Worm (Caenorhabditis elegans): ENCODE measurements around the gene srw-53.

The srw-53 gene

DNA sequence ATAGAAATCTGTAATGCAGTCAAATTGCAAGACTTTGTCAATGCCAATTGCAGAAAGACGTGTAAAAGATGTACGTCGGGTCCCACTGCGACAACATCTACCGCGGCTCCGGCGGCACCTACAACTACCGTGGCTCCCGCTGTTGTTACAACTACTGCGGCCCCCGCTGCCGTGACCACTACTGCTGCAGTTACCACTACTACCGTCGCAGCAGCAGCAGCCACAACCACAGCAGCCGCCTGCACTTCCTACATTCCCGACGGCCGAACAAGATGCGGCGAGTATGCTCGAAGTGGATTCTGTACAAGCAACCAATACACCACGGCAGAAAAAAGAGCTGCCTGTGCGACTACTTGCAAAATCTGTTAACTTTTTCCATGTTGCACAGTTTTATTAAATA lies 28.5 kb upstream of the srw-53 start:
- TF ChIP-seq aly-1 (tag; optimal IDR thresholded peaks at IDR 0.05) (no peak), ama-1 (optimal IDR thresholded peaks at IDR 0.05) (no peak), hmbx-1 (tag; optimal IDR thresholded peaks at IDR 0.05) (no peak), sea-1 (GFP tag; conservative IDR thresholded peaks at IDR 0.05) (no peak), pes-1 (GFP tag; IDR thresholded peaks at IDR 0.05) (no peak), F13C5.2 (tag; optimal IDR thresholded peaks at IDR 0.05) (no peak), B0310.2 (tag; optimal IDR thresholded peaks at IDR 0.05) (no peak)

ce11 chrV:15915307-15915706 lies 27.9 kb upstream of the srw-53 start:
- TF ChIP-seq hmbx-1 (tag; optimal IDR thresholded peaks at IDR 0.05): no peak
- TF ChIP-seq hmg-4 (GFP tag; optimal IDR thresholded peaks at IDR 0.05): no peak
- no peak for TF ChIP-seq B0310.2 (tag; optimal IDR thresholded peaks at IDR 0.05)
- TF ChIP-seq tra-4 (tag; optimal IDR thresholded peaks at IDR 0.05): no peak
- no peak for TF ChIP-seq tbx-11 (GFP tag; IDR thresholded peaks at IDR 0.05)
- no peak for TF ChIP-seq flt-1 (GFP tag; IDR thresholded peaks at IDR 0.05)
- no peak for TF ChIP-seq pes-1 (GFP tag; IDR thresholded peaks at IDR 0.05)
- TF ChIP-seq ceh-36 (tag; optimal IDR thresholded peaks at IDR 0.05): no peak
- TF ChIP-seq ceh-13 (GFP tag; optimal IDR thresholded peaks at IDR 0.05): no peak
- no peak for TF ChIP-seq ets-7 (tag; optimal IDR thresholded peaks at IDR 0.05)
- TF ChIP-seq sea-1 (GFP tag; conservative IDR thresholded peaks at IDR 0.05): no peak
- no peak for TF ChIP-seq scrt-1 (GFP tag; IDR thresholded peaks at IDR 0.05)
- TF ChIP-seq hnd-1 (tag; optimal IDR thresholded peaks at IDR 0.05): no peak
- no peak for TF ChIP-seq F13C5.2 (tag; optimal IDR thresholded peaks at IDR 0.05)
- TF ChIP-seq tbx-37 (GFP tag; conservative IDR thresholded peaks at IDR 0.05): no peak
- TF ChIP-seq aly-1 (tag; optimal IDR thresholded peaks at IDR 0.05): no peak
- TF ChIP-seq ama-1 (optimal IDR thresholded peaks at IDR 0.05): no peak

DNA sequence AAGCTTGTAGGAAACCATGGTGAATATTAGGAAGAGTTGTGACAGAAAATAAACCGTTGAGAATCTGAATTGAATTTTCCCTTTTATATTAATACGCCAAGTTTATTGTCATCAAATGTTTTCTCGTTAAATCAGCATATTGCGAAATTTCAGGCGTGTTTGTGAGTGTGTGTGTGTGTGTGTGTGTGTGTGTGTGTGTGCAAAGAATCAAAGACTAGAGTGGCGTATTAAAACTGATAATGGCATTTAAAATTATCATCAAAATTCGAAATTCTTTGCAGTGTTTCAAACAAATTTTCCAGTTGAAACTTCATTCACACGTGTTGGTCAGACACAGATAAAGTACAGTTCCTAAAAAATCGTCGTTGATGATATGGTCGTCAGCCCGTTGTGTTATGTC lies 27.3 kb upstream of the srw-53 start, which contains the start of gene gst-38:
TSS of gene gst-38 (minus strand) at position 152 of the 400 bp plus-strand sequence.
- TF ChIP-seq hmbx-1 (tag; optimal IDR thresholded peaks at IDR 0.05) (no peak), tra-4 (tag; optimal IDR thresholded peaks at IDR 0.05) (no peak), pes-1 (GFP tag; IDR thresholded peaks at IDR 0.05) (no peak), F13C5.2 (tag; optimal IDR thresholded peaks at IDR 0.05) (no peak), aly-1 (tag; optimal IDR thresholded peaks at IDR 0.05) (no peak), flt-1 (GFP tag; IDR thresholded peaks at IDR 0.05) (no peak), ets-7 (tag; optimal IDR thresholded peaks at IDR 0.05) (no peak), tbx-11 (GFP tag; IDR thresholded peaks at IDR 0.05) (no peak), hmg-4 (GFP tag; optimal IDR thresholded peaks at IDR 0.05) (no peak), hnd-1 (tag; optimal IDR thresholded peaks at IDR 0.05) (no peak), ama-1 (optimal IDR thresholded peaks at IDR 0.05) (no peak), tbx-37 (GFP tag; conservative IDR thresholded peaks at IDR 0.05) (no peak), B0310.2 (tag; optimal IDR thresholded peaks at IDR 0.05) (no peak), scrt-1 (GFP tag; IDR thresholded peaks at IDR 0.05) (no peak), ceh-36 (tag; optimal IDR thresholded peaks at IDR 0.05) (no peak), sea-1 (GFP tag; conservative IDR thresholded peaks at IDR 0.05) (no peak), ceh-13 (GFP tag; optimal IDR thresholded peaks at IDR 0.05) (no peak)

DNA sequence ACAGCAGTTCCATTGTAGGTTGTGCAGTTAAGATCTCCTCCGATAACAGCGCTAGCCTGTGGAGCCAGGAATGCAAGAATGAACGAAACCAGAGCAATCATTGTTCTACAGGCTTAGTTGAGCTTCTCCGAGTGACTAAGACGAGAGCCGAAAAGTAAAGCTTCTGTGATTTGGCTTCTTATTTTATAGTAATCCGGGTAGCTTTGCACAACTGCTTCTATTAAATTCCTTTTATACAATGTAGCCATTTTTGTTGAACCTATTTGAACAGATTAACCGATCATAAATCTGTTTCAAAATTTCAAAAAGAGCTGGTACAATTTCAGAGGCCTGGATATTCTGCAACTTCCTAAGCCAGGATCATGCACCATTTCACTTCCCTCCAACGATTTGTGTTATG lies 25.8 kb upstream of the srw-53 start, which contains the start of gene F35E8.9:
TSS of gene F35E8.9 (minus strand) at position 101 of the 400 bp plus-strand sequence.
- TF ChIP-seq ama-1 (optimal IDR thresholded peaks at IDR 0.05): no peak
- TF ChIP-seq tbx-11 (GFP tag; IDR thresholded peaks at IDR 0.05): no peak
- no peak for TF ChIP-seq ets-7 (tag; optimal IDR thresholded peaks at IDR 0.05)
- TF ChIP-seq sea-1 (GFP tag; conservative IDR thresholded peaks at IDR 0.05): no peak
- TF ChIP-seq F13C5.2 (tag; optimal IDR thresholded peaks at IDR 0.05): no peak

ce11 chrV:15920273-15920672 lies 23.0 kb upstream of the srw-53 start, which contains the start of gene F35E8.10:
TSS of gene F35E8.10 (minus strand) at chrV:15920373.
- TF ChIP-seq ceh-13 (GFP tag; optimal IDR thresholded peaks at IDR 0.05) (no peak), scrt-1 (GFP tag; IDR thresholded peaks at IDR 0.05) (no peak), sea-1 (GFP tag; conservative IDR thresholded peaks at IDR 0.05) (no peak), ets-7 (tag; optimal IDR thresholded peaks at IDR 0.05) (no peak), hmbx-1 (tag; optimal IDR thresholded peaks at IDR 0.05) (no peak), B0310.2 (tag; optimal IDR thresholded peaks at IDR 0.05) (no peak), tra-4 (tag; optimal IDR thresholded peaks at IDR 0.05) (no peak), aly-1 (tag; optimal IDR thresholded peaks at IDR 0.05) (no peak), ama-1 (optimal IDR thresholded peaks at IDR 0.05) (no peak), tbx-37 (GFP tag; conservative IDR thresholded peaks at IDR 0.05) (no peak), flt-1 (GFP tag; IDR thresholded peaks at IDR 0.05) (no peak), ceh-36 (tag; optimal IDR thresholded peaks at IDR 0.05) (no peak), F13C5.2 (tag; optimal IDR thresholded peaks at IDR 0.05) (no peak), hmg-4 (GFP tag; optimal IDR thresholded peaks at IDR 0.05) (no peak)

ce11 chrV:15921102-15921501 lies 22.1 kb upstream of the srw-53 start, which contains the start of gene cdr-1:
TSS of gene cdr-1 (plus strand) at chrV:15921309.
- TF ChIP-seq B0310.2 (tag; optimal IDR thresholded peaks at IDR 0.05): no peak
- TF ChIP-seq tbx-37 (GFP tag; conservative IDR thresholded peaks at IDR 0.05): no peak
- no peak for TF ChIP-seq ama-1 (optimal IDR thresholded peaks at IDR 0.05)
- no peak for TF ChIP-seq tbx-11 (GFP tag; IDR thresholded peaks at IDR 0.05)
- no peak for TF ChIP-seq sea-1 (GFP tag; conservative IDR thresholded peaks at IDR 0.05)
- no peak for TF ChIP-seq aly-1 (tag; optimal IDR thresholded peaks at IDR 0.05)
- TF ChIP-seq flt-1 (GFP tag; IDR thresholded peaks at IDR 0.05): no peak
- no peak for TF ChIP-seq hnd-1 (tag; optimal IDR thresholded peaks at IDR 0.05)
- no peak for TF ChIP-seq hmg-4 (GFP tag; optimal IDR thresholded peaks at IDR 0.05)
- TF ChIP-seq ceh-13 (GFP tag; optimal IDR thresholded peaks at IDR 0.05): no peak
- no peak for TF ChIP-seq hmbx-1 (tag; optimal IDR thresholded peaks at IDR 0.05)
- no peak for TF ChIP-seq F13C5.2 (tag; optimal IDR thresholded peaks at IDR 0.05)
- no peak for TF ChIP-seq ets-7 (tag; optimal IDR thresholded peaks at IDR 0.05)
- no peak for TF ChIP-seq pes-1 (GFP tag; IDR thresholded peaks at IDR 0.05)
- TF ChIP-seq tra-4 (tag; optimal IDR thresholded peaks at IDR 0.05): no peak

ce11 chrV:15922979-15923378 lies 20.2 kb upstream of the srw-53 start, which contains the start of gene F35E8.13:
TSS of gene F35E8.13 (plus strand) at chrV:15923279.
- TF ChIP-seq ceh-13 (GFP tag; optimal IDR thresholded peaks at IDR 0.05): no peak
- TF ChIP-seq hmg-4 (GFP tag; optimal IDR thresholded peaks at IDR 0.05): no peak
- TF ChIP-seq tra-4 (tag; optimal IDR thresholded peaks at IDR 0.05): no peak
- TF ChIP-seq F13C5.2 (tag; optimal IDR thresholded peaks at IDR 0.05): no peak
- no peak for TF ChIP-seq ceh-36 (tag; optimal IDR thresholded peaks at IDR 0.05)
- no peak for TF ChIP-seq hnd-1 (tag; optimal IDR thresholded peaks at IDR 0.05)
- TF ChIP-seq ama-1 (optimal IDR thresholded peaks at IDR 0.05): no peak
- TF ChIP-seq hmbx-1 (tag; optimal IDR thresholded peaks at IDR 0.05): no peak
- no peak for TF ChIP-seq flt-1 (GFP tag; IDR thresholded peaks at IDR 0.05)
- no peak for TF ChIP-seq ets-7 (tag; optimal IDR thresholded peaks at IDR 0.05)
- no peak for TF ChIP-seq aly-1 (tag; optimal IDR thresholded peaks at IDR 0.05)
